Fruit fly (Drosophila melanogaster): Measurements from ENCODE around the gene muc.

muc gene

dm6 chr2L:7426326-7427066, at the start of gene muc:
muc (plus strand) TSS chr2L:7426866.
- TF ChIP-seq CG17801 (GFP tag; optimal IDR thresholded peaks at IDR 0.05; ENCODE audit: partially characterized antibody), result peak; percentile 23

- no peak for TF ChIP-seq CG17801 (GFP tag; optimal IDR thresholded peaks at IDR 0.05; ENCODE audit: partially characterized antibody)
Measured at dm6 chr2L:7377402-7377801, 49.3 kb upstream of the muc start, which contains the start of gene ninaC. ninaC (plus strand) TSS chr2L:7377702.

dm6 chr2L:7386555-7387420, 39.9 kb upstream of the muc start:
- TF ChIP-seq CG17801 (GFP tag; optimal IDR thresholded peaks at IDR 0.05; ENCODE audit: partially characterized antibody), result peak; percentile 42

dm6 chr2L:7387813-7388558, 38.7 kb upstream of the muc start, which contains the start of the genes CG5149 and gudu:
CG5149 (minus strand) TSS chr2L:7388253.
gudu (plus strand) TSS chr2L:7388508.
- no peak for TF ChIP-seq CG17801 (GFP tag; optimal IDR thresholded peaks at IDR 0.05; ENCODE audit: partially characterized antibody)

dm6 chr2L:7395813-7396212, 30.9 kb upstream of the muc start:
- peak; percentile 65 for TF ChIP-seq CG17801 (GFP tag; optimal IDR thresholded peaks at IDR 0.05; ENCODE audit: partially characterized antibody)

dm6 chr2L:7396962-7397361, 29.7 kb upstream of the muc start:
- no peak for TF ChIP-seq CG17801 (GFP tag; optimal IDR thresholded peaks at IDR 0.05; ENCODE audit: partially characterized antibody)

- no peak for TF ChIP-seq CG17801 (GFP tag; optimal IDR thresholded peaks at IDR 0.05; ENCODE audit: partially characterized antibody)
Measured at dm6 chr2L:7397746-7398145, 28.9 kb upstream of the muc start.

dm6 chr2L:7398528-7398927, 28.1 kb upstream of the muc start, which contains the start of gene CG5160:
CG5160 (minus strand) TSS chr2L:7398750.
- TF ChIP-seq CG17801 (GFP tag; optimal IDR thresholded peaks at IDR 0.05; ENCODE audit: partially characterized antibody), result no peak

- TF ChIP-seq CG17801 (GFP tag; optimal IDR thresholded peaks at IDR 0.05; ENCODE audit: partially characterized antibody), result no peak
Measured at dm6 chr2L:7401025-7401424, 25.6 kb upstream of the muc start, which contains the start of gene CG5171. CG5171 (plus strand) TSS chr2L:7401335.

dm6 chr2L:7401627-7402026, 25.0 kb upstream of the muc start:
- no peak for TF ChIP-seq CG17801 (GFP tag; optimal IDR thresholded peaks at IDR 0.05; ENCODE audit: partially characterized antibody)

dm6 chr2L:7404923-7405322, 21.7 kb upstream of the muc start, which contains the start of gene CG5177:
CG5177 (plus strand) TSS chr2L:7405227.
- TF ChIP-seq CG17801 (GFP tag; optimal IDR thresholded peaks at IDR 0.05; ENCODE audit: partially characterized antibody), result no peak

- TF ChIP-seq CG17801 (GFP tag; optimal IDR thresholded peaks at IDR 0.05; ENCODE audit: partially characterized antibody), result no peak
Measured at dm6 chr2L:7407638-7408037, 19.0 kb upstream of the muc start.

dm6 chr2L:7409007-7409406, 17.7 kb upstream of the muc start:
- TF ChIP-seq CG17801 (GFP tag; optimal IDR thresholded peaks at IDR 0.05; ENCODE audit: partially characterized antibody), result no peak

- TF ChIP-seq CG17801 (GFP tag; optimal IDR thresholded peaks at IDR 0.05; ENCODE audit: partially characterized antibody), result no peak
Measured at dm6 chr2L:7409602-7410001, 17.1 kb upstream of the muc start, which contains the start of gene CG5181. CG5181 (minus strand) TSS chr2L:7409809.

- no peak for TF ChIP-seq CG17801 (GFP tag; optimal IDR thresholded peaks at IDR 0.05; ENCODE audit: partially characterized antibody)
Measured at dm6 chr2L:7410609-7411008, 16.1 kb upstream of the muc start, which contains the start of gene CG15818. CG15818 (plus strand) TSS chr2L:7410909.

Measured in ovary, adult (tissue).